Fruit fly (Drosophila melanogaster) whole organism, prepupa: ENCODE measurements around the gene Drsl3.

Source experiments
- CG4318 ChIP-seq: fragments of 200-800 bp; sonication (Bioruptor generic); optimal IDR thresholded peaks from 3 replicates; lab custom pipeline; 2017; ENCODE audit warnings: missing biosample characterization, mild to moderate bottlenecking, missing genetic modification characterization
- CG6808 ChIP-seq: fragments of 200-800 bp; sonication (Bioruptor generic); optimal IDR thresholded peaks from 3 replicates; lab custom pipeline; 2017; ENCODE audit warnings: missing biosample characterization, missing genetic modification characterization, mild to moderate bottlenecking, moderate library complexity, missing genetic modification reagents
- fd85E ChIP-seq: fragments of 200-800 bp; sonication (Bioruptor generic); optimal IDR thresholded peaks from 3 replicates; lab custom pipeline; 2016; ENCODE audit warnings: missing biosample characterization, missing genetic modification characterization
- pdm3 ChIP-seq: fragments of 200-800 bp; sonication (Bioruptor generic); optimal IDR thresholded peaks from 3 replicates; lab custom pipeline; 2016; ENCODE audit warnings: missing biosample characterization, missing genetic modification characterization
- spab ChIP-seq: fragments of 200-800 bp; sonication (Bioruptor generic); optimal IDR thresholded peaks from 2 replicates; lab custom pipeline; 2017; ENCODE audit warnings: missing biosample characterization, mild to moderate bottlenecking, missing genetic modification characterization, missing genetic modification reagents

DNA sequence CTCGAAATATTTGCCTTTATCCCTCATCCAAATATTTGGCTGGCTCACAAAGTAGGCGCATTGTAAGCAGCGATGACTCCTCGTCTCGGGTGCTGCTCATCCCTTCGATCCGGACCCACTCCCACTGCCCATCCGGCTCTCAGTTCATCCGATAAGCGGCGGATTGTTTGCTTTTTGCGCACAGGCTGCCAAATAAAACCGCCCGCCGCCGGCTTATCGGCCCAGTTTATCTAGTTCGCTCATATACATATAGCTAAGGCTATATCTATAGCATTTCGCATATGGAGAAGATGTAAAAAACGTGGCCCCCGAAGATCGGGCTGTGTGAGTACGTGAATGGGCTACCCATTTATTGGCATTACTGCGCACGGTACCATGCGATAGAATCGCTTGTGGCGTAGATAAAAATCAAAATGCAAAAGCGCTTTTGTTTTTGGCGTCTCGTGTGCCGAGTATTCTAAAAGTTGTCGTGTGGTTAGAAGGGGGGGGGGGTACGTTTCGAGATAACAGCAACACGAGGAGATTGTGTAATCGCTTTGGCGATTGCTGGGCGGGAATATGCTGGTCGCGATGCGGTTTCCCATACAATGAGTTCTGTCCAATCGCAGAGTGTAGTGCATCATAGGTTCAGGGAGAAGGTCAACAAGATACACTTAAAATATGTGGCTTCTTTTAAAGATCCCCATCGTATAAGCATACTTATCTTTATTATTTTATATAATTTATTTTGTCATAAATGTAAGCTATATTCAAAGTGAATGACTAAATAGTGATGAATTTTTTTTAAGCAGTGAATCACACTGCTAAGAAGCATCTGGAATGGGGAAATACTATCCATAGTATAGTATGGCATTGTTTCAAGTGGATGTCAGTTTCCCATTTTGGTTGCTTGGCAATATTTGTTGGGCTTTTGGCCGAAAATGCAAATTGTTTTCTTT lies 5.9 kb upstream of the Drsl3 start:
- TF ChIP-seq CG4318 (GFP tag; lab: Kevin White, UChicago) (no peak), spab (GFP tag; lab: Kevin White, UChicago) (no peak), CG6808 (no peak), fd85E (GFP tag; lab: Kevin White, UChicago) (no peak), pdm3 (GFP tag; lab: Kevin White, UChicago) (no peak)
